Fruit fly (Drosophila melanogaster) whole organism, embryonic: ENCODE data around the gene Phae1.

Experiments
- CG10209 ChIP-seq: fragments of 200-800 bp; sonication (Bioruptor generic); optimal IDR thresholded peaks from 3 replicates; lab custom pipeline; 2017; ENCODE audit warnings: missing biosample characterization, mild to moderate bottlenecking, missing genetic modification characterization, missing genetic modification reagents
- CG10431 ChIP-seq: fragments of 200-800 bp; sonication (Bioruptor generic); optimal IDR thresholded peaks from 3 replicates; lab custom pipeline; 2018; ENCODE audit warnings: missing biosample characterization, mild to moderate bottlenecking, missing genetic modification characterization
- CG10543 ChIP-seq: fragments of 200-800 bp; sonication (Bioruptor generic); optimal IDR thresholded peaks from 3 replicates; lab custom pipeline; 2017; ENCODE audit warnings: missing biosample characterization, mild to moderate bottlenecking, missing genetic modification characterization, moderate library complexity
- CG11085 ChIP-seq: fragments of 200-800 bp; sonication (Bioruptor generic); IDR thresholded peaks from 2 replicates; pipeline ENCODE4 v1.3.6; 2022; ENCODE audit warnings: missing biosample characterization, missing genetic modification characterization
- CG12236 ChIP-seq: fragments of 200-800 bp; sonication (Bioruptor generic); optimal IDR thresholded peaks from 2 replicates; lab custom pipeline; 2016; ENCODE audit warnings: missing biosample characterization, missing genetic modification characterization
- CG13123 ChIP-seq: fragments of 200-800 bp; sonication (Bioruptor generic); optimal IDR thresholded peaks from 2 replicates; lab custom pipeline; 2016; ENCODE audit warnings: missing biosample characterization, missing genetic modification characterization
- CG13624 ChIP-seq: fragments of 200-800 bp; sonication (Bioruptor generic); optimal IDR thresholded peaks from 2 replicates; lab custom pipeline; 2016; ENCODE audit warnings: missing biosample characterization, missing genetic modification characterization
- CG14050 ChIP-seq: fragments of 200-800 bp; sonication (Bioruptor generic); IDR thresholded peaks from 3 replicates; pipeline ENCODE4 v1.3.6; 2022; ENCODE audit warnings: missing biosample characterization, missing genetic modification characterization
- CG15479 ChIP-seq: fragments of 200-800 bp; sonication (Bioruptor generic); optimal IDR thresholded peaks from 3 replicates; lab custom pipeline; 2019; ENCODE audit warnings: missing biosample characterization, mild to moderate bottlenecking, missing genetic modification characterization, moderate library complexity
- CG18011 ChIP-seq: fragments of 200-800 bp; sonication (Bioruptor generic); optimal IDR thresholded peaks from 2 replicates; lab custom pipeline; 2017; ENCODE audit warnings: missing biosample characterization, missing genetic modification characterization, mild to moderate bottlenecking, moderate library complexity, missing genotype
- CG32772 ChIP-seq: fragments of 200-800 bp; sonication (Bioruptor generic); IDR thresholded peaks from 2 replicates; pipeline ENCODE4 v1.3.6; 2022; ENCODE audit warnings: missing biosample characterization, missing genetic modification characterization
- CG6813 ChIP-seq: fragments of 200-800 bp; sonication (Bioruptor generic); optimal IDR thresholded peaks from 2 replicates; lab custom pipeline; 2017; ENCODE audit warnings: missing biosample characterization, missing genetic modification characterization, mild to moderate bottlenecking, moderate library complexity, missing genetic modification reagents
- CG7271 ChIP-seq: fragments of 200-800 bp; sonication (Bioruptor generic); optimal IDR thresholded peaks from 2 replicates; lab custom pipeline; 2018; ENCODE audit warnings: missing biosample characterization, mild to moderate bottlenecking, missing genetic modification characterization, moderate library complexity
- CG7745 ChIP-seq: fragments of 200-800 bp; sonication (Bioruptor generic); optimal IDR thresholded peaks from 2 replicates; lab custom pipeline; 2018; ENCODE audit warnings: missing biosample characterization, mild to moderate bottlenecking, missing genetic modification characterization, moderate library complexity
- CG8924 ChIP-seq: fragments of 200-800 bp; optimal IDR thresholded peaks from 3 replicates; lab custom pipeline; 2019; ENCODE audit warnings: missing biosample characterization, mild to moderate bottlenecking, missing genetic modification characterization, moderate library complexity
- D19A ChIP-seq: fragments of 200-800 bp; optimal IDR thresholded peaks from 3 replicates; lab custom pipeline; 2019; ENCODE audit warnings: missing biosample characterization, mild to moderate bottlenecking, missing genetic modification characterization, moderate library complexity
- Dp ChIP-seq: fragments of 200-800 bp; sonication (Bioruptor generic); optimal IDR thresholded peaks from 2 replicates; lab custom pipeline; 2018; ENCODE audit warnings: missing biosample characterization, mild to moderate bottlenecking, missing genetic modification characterization, moderate library complexity
- Drgx ChIP-seq: fragments of 200-800 bp; sonication (Bioruptor generic); IDR thresholded peaks from 2 replicates; pipeline ENCODE4 v1.3.6; 2022; ENCODE audit warnings: missing biosample characterization, missing genetic modification characterization
- Elba2 ChIP-seq: fragments of 200-800 bp; sonication (Bioruptor generic); optimal IDR thresholded peaks from 3 replicates; lab custom pipeline; 2016; ENCODE audit warnings: missing biosample characterization, missing genetic modification characterization
- Ets97D ChIP-seq: fragments of 200-800 bp; sonication (Bioruptor generic); optimal IDR thresholded peaks from 3 replicates; lab custom pipeline; 2016; ENCODE audit warnings: missing biosample characterization, missing genetic modification characterization
- H15 ChIP-seq: fragments of 200-800 bp; sonication (Bioruptor generic); IDR thresholded peaks from 3 replicates; pipeline ENCODE4 v1.3.6; 2022; ENCODE audit warnings: missing biosample characterization, missing genetic modification characterization
- Hr3 ChIP-seq: fragments of 200-800 bp; sonication (Bioruptor generic); optimal IDR thresholded peaks from 3 replicates; lab custom pipeline; 2016; ENCODE audit warnings: missing biosample characterization, missing genetic modification characterization
- Hsf ChIP-seq: fragments of 200-800 bp; sonication (Bioruptor generic); optimal IDR thresholded peaks from 3 replicates; lab custom pipeline; 2016; ENCODE audit warnings: missing biosample characterization, missing genetic modification characterization
- Kr ChIP-seq: fragments of 200-800 bp; sonication (Bioruptor generic); optimal IDR thresholded peaks from 2 replicates; lab custom pipeline; 2017; ENCODE audit warnings: missing biosample characterization, mild to moderate bottlenecking, missing genetic modification characterization
- Lpt ChIP-seq: fragments of >200 bp; optimal IDR thresholded peaks from 2 replicates; lab custom pipeline; 2018; ENCODE audit warnings: missing biosample characterization, missing genetic modification characterization
- NC2α ChIP-seq: fragments of 200-800 bp; sonication (Bioruptor generic); optimal IDR thresholded peaks from 2 replicates; lab custom pipeline; 2016; ENCODE audit warnings: missing biosample characterization, missing genetic modification characterization
- Nf-YA ChIP-seq: fragments of 200-800 bp; sonication (Bioruptor generic); IDR thresholded peaks from 2 replicates; pipeline ENCODE4 v1.3.6; 2022; ENCODE audit warnings: missing biosample characterization, missing genetic modification characterization
- Nf-YC ChIP-seq: fragments of 200-800 bp; optimal IDR thresholded peaks from 3 replicates; lab custom pipeline; 2019; ENCODE audit warnings: missing biosample characterization, mild to moderate bottlenecking, missing genetic modification characterization, moderate library complexity
- NfI ChIP-seq: fragments of 200-800 bp; sonication (Bioruptor generic); optimal IDR thresholded peaks from 3 replicates; lab custom pipeline; 2018; ENCODE audit warnings: missing biosample characterization, mild to moderate bottlenecking, missing genetic modification characterization, moderate library complexity
- Ptx1 ChIP-seq: fragments of 200-800 bp; sonication (Bioruptor generic); IDR thresholded peaks from 2 replicates; pipeline ENCODE4 v1.3.6; 2022; ENCODE audit warnings: missing biosample characterization, missing genetic modification characterization
- Sox100B ChIP-seq: fragments of 200-800 bp; sonication (Bioruptor generic); optimal IDR thresholded peaks from 3 replicates; lab custom pipeline; 2018; ENCODE audit warnings: missing biosample characterization, mild to moderate bottlenecking, missing genetic modification characterization
- Sox102F ChIP-seq: fragments of 200-800 bp; sonication (Bioruptor generic); optimal IDR thresholded peaks from 2 replicates; lab custom pipeline; 2018; ENCODE audit warnings: missing biosample characterization, mild to moderate bottlenecking, missing genetic modification characterization, moderate library complexity
- Sry-β ChIP-seq: fragments of 200-800 bp; sonication (Bioruptor generic); optimal IDR thresholded peaks from 2 replicates; lab custom pipeline; 2018; ENCODE audit warnings: missing biosample characterization, mild to moderate bottlenecking, missing genetic modification characterization, moderate library complexity
- Sry-δ ChIP-seq: fragments of 200-800 bp; sonication (Bioruptor generic); optimal IDR thresholded peaks from 2 replicates; lab custom pipeline; 2016; ENCODE audit warnings: missing biosample characterization, missing genetic modification characterization
- Xrp1 ChIP-seq: fragments of 200-800 bp; sonication (Bioruptor generic); IDR thresholded peaks from 2 replicates; pipeline ENCODE4 v1.3.6; 2022; ENCODE audit warnings: missing biosample characterization, missing genetic modification characterization
- ap ChIP-seq: fragments of 200-800 bp; sonication (Bioruptor generic); IDR thresholded peaks from 2 replicates; pipeline ENCODE4 v1.3.6; 2022; ENCODE audit warnings: missing biosample characterization, missing genetic modification characterization
- btn ChIP-seq: fragments of 200-800 bp; sonication (Bioruptor generic); optimal IDR thresholded peaks from 2 replicates; lab custom pipeline; 2016; ENCODE audit warnings: missing biosample characterization, missing genetic modification characterization
- chn ChIP-seq: fragments of 200-800 bp; sonication (Bioruptor generic); optimal IDR thresholded peaks from 2 replicates; lab custom pipeline; 2016; ENCODE audit warnings: missing biosample characterization, missing genetic modification characterization
- dmrt99B ChIP-seq: fragments of 200-800 bp; sonication (Bioruptor generic); optimal IDR thresholded peaks from 2 replicates; lab custom pipeline; 2018; ENCODE audit warnings: missing biosample characterization, mild to moderate bottlenecking, missing genetic modification characterization, moderate library complexity
- fd3F ChIP-seq: fragments of 200-800 bp; sonication (Bioruptor generic); optimal IDR thresholded peaks from 2 replicates; lab custom pipeline; 2018; ENCODE audit warnings: missing biosample characterization, mild to moderate bottlenecking, missing genetic modification characterization, moderate library complexity
- gcm ChIP-seq: fragments of 200-800 bp; sonication (Bioruptor generic); optimal IDR thresholded peaks from 2 replicates; lab custom pipeline; 2019; ENCODE audit warnings: missing biosample characterization, mild to moderate bottlenecking, missing genetic modification characterization, moderate library complexity
- gem ChIP-seq: fragments of 200-800 bp; sonication (Bioruptor generic); optimal IDR thresholded peaks from 2 replicates; lab custom pipeline; 2019; ENCODE audit warnings: missing biosample characterization, mild to moderate bottlenecking, missing genetic modification characterization, moderate library complexity
- gsb-n ChIP-seq: fragments of 200-800 bp; sonication (Bioruptor generic); optimal IDR thresholded peaks from 3 replicates; lab custom pipeline; 2018; ENCODE audit warnings: missing biosample characterization, mild to moderate bottlenecking, missing genetic modification characterization
- lbe ChIP-seq: fragments of 200-800 bp; sonication (Bioruptor generic); optimal IDR thresholded peaks from 2 replicates; lab custom pipeline; 2016; ENCODE audit warnings: missing biosample characterization, mild to moderate bottlenecking, missing genetic modification characterization
- nerfin-1 ChIP-seq: fragments of 200-800 bp; sonication (Bioruptor generic); optimal IDR thresholded peaks from 3 replicates; lab custom pipeline; 2019; ENCODE audit warnings: missing biosample characterization, mild to moderate bottlenecking, missing genetic modification characterization, moderate library complexity
- phol ChIP-seq: fragments of 200-800 bp; sonication (Bioruptor generic); optimal IDR thresholded peaks from 3 replicates; lab custom pipeline; 2018; ENCODE audit warnings: missing biosample characterization, mild to moderate bottlenecking, missing genetic modification characterization, moderate library complexity
- pnt ChIP-seq: fragments of 200-800 bp; sonication (Bioruptor generic); optimal IDR thresholded peaks from 3 replicates; lab custom pipeline; 2016; ENCODE audit warnings: missing biosample characterization, missing genetic modification characterization
- row ChIP-seq: fragments of 200-800 bp; sonication (Bioruptor generic); IDR thresholded peaks from 3 replicates; pipeline ENCODE4 v1.3.6; 2022; ENCODE audit warnings: missing biosample characterization, missing genetic modification characterization
- slou ChIP-seq: fragments of 200-800 bp; sonication (Bioruptor generic); optimal IDR thresholded peaks from 3 replicates; lab custom pipeline; 2016; ENCODE audit warnings: missing biosample characterization, missing genetic modification characterization
- zen ChIP-seq: fragments of 200-800 bp; sonication (Bioruptor generic); optimal IDR thresholded peaks from 3 replicates; lab custom pipeline; 2018; ENCODE audit warnings: missing biosample characterization, mild to moderate bottlenecking, missing genetic modification characterization, moderate library complexity
- zen2 ChIP-seq: fragments of 200-800 bp; sonication (Bioruptor generic); IDR thresholded peaks from 3 replicates; pipeline ENCODE4 v1.3.6; 2022; ENCODE audit warnings: missing biosample characterization, missing genetic modification characterization; ENCODE audit not compliant: partially characterized antibody

Gene Phae1

dm6 chr2L:12075850-12076249 is 33.4 kb upstream of the Phae1 start, which contains the start of gene CG14947 (continued):
- peak; percentile 76 for TF ChIP-seq Ets97D (GFP tag; lab: Kevin White, UChicago)
- TF ChIP-seq Nf-YA, result 0 out of 2 replicates have a peak, but pooled peaks have one; percentile 25
- no peak for TF ChIP-seq CG8924 (tag; lab: Kevin White, UChicago)
- no peak for TF ChIP-seq Nf-YC
- no peak for TF ChIP-seq Sry-β (GFP tag; lab: Kevin White, UChicago)
- peak; percentile 39 for TF ChIP-seq CG15479 (GFP tag; lab: Kevin White, UChicago)
- no peak for TF ChIP-seq CG11085 (GFP tag; lab: Robert Waterston, UW)
- TF ChIP-seq phol (tag; lab: Kevin White, UChicago), result peak; percentile 9
- peak; percentile 27 for TF ChIP-seq gem (tag; lab: Kevin White, UChicago)
- TF ChIP-seq CG13624 (GFP tag; lab: Kevin White, UChicago), result no peak
- no peak for TF ChIP-seq H15 (GFP tag; lab: Robert Waterston, UW)
- peak; percentile 27 for TF ChIP-seq gsb-n
- TF ChIP-seq Hr3 (GFP tag; lab: Kevin White, UChicago), result no peak
- TF ChIP-seq NfI (GFP tag; lab: Kevin White, UChicago), result no peak
- 0 out of 2 replicates have a peak, but pooled peaks have one; percentile 31 for TF ChIP-seq Xrp1 (GFP tag; lab: Robert Waterston, UW)
- no peak for TF ChIP-seq CG7745 (tag; lab: Kevin White, UChicago)
- TF ChIP-seq lbe (GFP tag; lab: Kevin White, UChicago), result no peak
- no peak for TF ChIP-seq CG14050 (GFP tag; lab: Robert Waterston, UW)
- TF ChIP-seq CG10431 (GFP tag; lab: Kevin White, UChicago), result peak; percentile 2
- TF ChIP-seq chn (GFP tag; lab: Kevin White, UChicago), result no peak
- TF ChIP-seq row (GFP tag; lab: Robert Waterston, UW), result peak; percentile 36; the same call in 1 of the 3 replicates
- no peak for TF ChIP-seq Sox100B (GFP tag; lab: Kevin White, UChicago)
- 0 out of 2 replicates have a peak, but pooled peaks have one; percentile 17 for TF ChIP-seq CG32772 (GFP tag; lab: Robert Waterston, UW)
- no peak for TF ChIP-seq CG13123 (GFP tag; lab: Kevin White, UChicago)
- TF ChIP-seq CG10209, result no peak
- peak; percentile 57 for TF ChIP-seq Elba2 (GFP tag; lab: Kevin White, UChicago)
- peak; percentile 17 for TF ChIP-seq nerfin-1 (tag; lab: Kevin White, UChicago)
- TF ChIP-seq pnt, result no peak
- TF ChIP-seq CG12236, result no peak
- TF ChIP-seq Ptx1, result 0 out of 2 replicates have a peak, but pooled peaks have one; percentile 18
- TF ChIP-seq Hsf (GFP tag; lab: Kevin White, UChicago), result no peak
- peak; percentile 30 for TF ChIP-seq zen (tag; lab: Kevin White, UChicago)
- no peak for TF ChIP-seq gcm
- no peak for TF ChIP-seq slou (GFP tag; lab: Kevin White, UChicago)
- peak; percentile 25 for TF ChIP-seq Kr (GFP tag; lab: Kevin White, UChicago)
- no peak for TF ChIP-seq fd3F (GFP tag; lab: Kevin White, UChicago)
- TF ChIP-seq CG7271 (tag; lab: Kevin White, UChicago), result peak; percentile 90
- TF ChIP-seq D19A (tag; lab: Kevin White, UChicago), result peak; percentile 88
- TF ChIP-seq btn, result no peak
- no peak for TF ChIP-seq dmrt99B (tag; lab: Kevin White, UChicago)
- peak; percentile 30 for TF ChIP-seq CG6813
- TF ChIP-seq Lpt (GFP tag; lab: Kevin White, UChicago), result no peak
- TF ChIP-seq Dp, result no peak
- TF ChIP-seq Sry-δ (GFP tag; lab: Kevin White, UChicago), result no peak
- TF ChIP-seq NC2α (GFP tag; lab: Kevin White, UChicago), result no peak
- no peak for TF ChIP-seq CG18011 (GFP tag; lab: Kevin White, UChicago)
- peak; percentile 20 for TF ChIP-seq Sox102F (GFP tag; lab: Kevin White, UChicago)
- peak; percentile 27; the same call in 1 of the 2 replicates for TF ChIP-seq ap
- no peak for TF ChIP-seq Drgx (GFP tag; lab: Robert Waterston, UW)
- TF ChIP-seq CG10543, result no peak
- no peak for TF ChIP-seq zen2 (GFP tag; lab: Robert Waterston, UW)
